Fruit fly (Drosophila melanogaster): ENCODE data around the gene mRpS5.

mRpS5 gene

DNA sequence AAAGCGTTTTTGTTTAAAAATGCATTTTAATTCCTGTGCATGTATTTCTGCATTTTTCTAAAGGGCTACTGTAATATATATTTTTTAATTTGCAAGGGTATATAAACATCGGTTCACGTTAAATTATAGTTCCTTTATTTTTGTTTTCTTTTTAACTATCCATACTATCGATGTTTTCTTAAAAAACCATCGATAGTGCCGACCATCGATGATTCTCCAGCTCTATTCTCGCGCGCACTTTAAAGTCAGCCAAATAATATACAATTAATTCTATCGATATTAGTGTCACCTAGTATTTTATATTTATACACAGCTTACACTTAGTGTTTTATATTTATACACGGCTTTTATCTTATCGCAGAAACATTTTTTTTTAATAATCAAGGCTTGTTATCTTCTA is 1.1 kb upstream of the mRpS5 start (continued):
- TF ChIP-seq CG4617 (GFP tag; optimal IDR thresholded peaks at IDR 0.05; ENCODE audit: borderline replicate concordance) = peak; percentile 31
- no peak for TF ChIP-seq CG4282 (GFP tag; optimal IDR thresholded peaks at IDR 0.05)
- no peak for TF ChIP-seq pum (GFP tag; optimal IDR thresholded peaks at IDR 0.05)
- peak; percentile 67; the same call in 1 of the 3 replicates for TF ChIP-seq Doc3 (GFP tag; IDR thresholded peaks at IDR 0.05; ENCODE audit: partially characterized antibody)
- TF ChIP-seq Doc2 (GFP tag; IDR thresholded peaks at IDR 0.05) = no peak
- no peak for TF ChIP-seq Taf1 (GFP tag; IDR thresholded peaks at IDR 0.05)
- TF ChIP-seq CG18764 (GFP tag; optimal IDR thresholded peaks at IDR 0.05) = no peak
- no peak for TF ChIP-seq CG15073 (GFP tag; optimal IDR thresholded peaks at IDR 0.05)
- no peak for TF ChIP-seq dysf (GFP tag; IDR thresholded peaks at IDR 0.05)
- TF ChIP-seq knrl (GFP tag; IDR thresholded peaks at IDR 0.05; ENCODE audit: partially characterized antibody) = peak; percentile 83
- TF ChIP-seq ssp (GFP tag; IDR thresholded peaks at IDR 0.05) = peak; percentile 99
- no peak for TF ChIP-seq pho (GFP tag; optimal IDR thresholded peaks at IDR 0.05)
- no peak for TF ChIP-seq ken (GFP tag; IDR thresholded peaks at IDR 0.05)
- no peak for TF ChIP-seq Spps (tag; optimal IDR thresholded peaks at IDR 0.05)
- TF ChIP-seq Scr (GFP tag; IDR thresholded peaks at IDR 0.05; ENCODE audit: partially characterized antibody) = peak; percentile 81
- TF ChIP-seq Ssrp (tag; optimal IDR thresholded peaks at IDR 0.05) = no peak
- no peak for TF ChIP-seq h (optimal IDR thresholded peaks at IDR 0.05)
- no peak for TF ChIP-seq gsb (GFP tag; IDR thresholded peaks at IDR 0.05)
- peak; percentile 30 for TF ChIP-seq sens (GFP tag)
- no peak for TF ChIP-seq ash1 (GFP tag; optimal IDR thresholded peaks at IDR 0.05)
- TF ChIP-seq CG10654 (GFP tag; optimal IDR thresholded peaks at IDR 0.05) = no peak
- no peak for TF ChIP-seq CTCF (GFP tag; optimal IDR thresholded peaks at IDR 0.05)
- no peak for TF ChIP-seq ro (GFP tag; IDR thresholded peaks at IDR 0.05)
- no peak for TF ChIP-seq Nf-YA (GFP tag; IDR thresholded peaks at IDR 0.05)
- TF ChIP-seq aop (GFP tag; IDR thresholded peaks at IDR 0.05) = no peak
- no peak for TF ChIP-seq CG8478 (optimal IDR thresholded peaks at IDR 0.05)
- TF ChIP-seq run (tag; optimal IDR thresholded peaks at IDR 0.05) = no peak
- TF ChIP-seq CG9797 (GFP tag; optimal IDR thresholded peaks at IDR 0.05) = no peak
- TF ChIP-seq zen2 (GFP tag; IDR thresholded peaks at IDR 0.05; ENCODE audit: partially characterized antibody) = no peak; the same call in 2 of the 3 replicates
- TF ChIP-seq CG4820 (GFP tag; optimal IDR thresholded peaks at IDR 0.05) = no peak
- no peak for TF ChIP-seq CG34376 (GFP tag; optimal IDR thresholded peaks at IDR 0.05)
- no peak for TF ChIP-seq Ptx1 (GFP tag; IDR thresholded peaks at IDR 0.05)
- no peak for TF ChIP-seq CG7839 (tag; optimal IDR thresholded peaks at IDR 0.05)
- no peak for TF ChIP-seq ftz-f1 (GFP tag; optimal IDR thresholded peaks at IDR 0.05)
- TF ChIP-seq kni (GFP tag; optimal IDR thresholded peaks at IDR 0.05) = no peak
- TF ChIP-seq Stat92E (GFP tag; optimal IDR thresholded peaks at IDR 0.05) = no peak
- no peak for TF ChIP-seq CG42726 (GFP tag; IDR thresholded peaks at IDR 0.05; ENCODE audit: partially characterized antibody)
- no peak for TF ChIP-seq CG4328 (GFP tag; optimal IDR thresholded peaks at IDR 0.05)
- TF ChIP-seq MESR4 (GFP tag; optimal IDR thresholded peaks at IDR 0.05) = no peak
- no peak for TF ChIP-seq Awh (GFP tag; IDR thresholded peaks at IDR 0.05)
- TF ChIP-seq zfh2 (GFP tag; optimal IDR thresholded peaks at IDR 0.05) = no peak
- TF ChIP-seq HLH4C (GFP tag; IDR thresholded peaks at IDR 0.05; ENCODE audit: partially characterized antibody) = peak; percentile 83; the same call in 2 of the 3 replicates
- no peak for TF ChIP-seq sisA (GFP tag; IDR thresholded peaks at IDR 0.05)
- peak; percentile 35 for TF ChIP-seq CG14710 (tag; optimal IDR thresholded peaks at IDR 0.05)
- TF ChIP-seq HLH54F (GFP tag; optimal IDR thresholded peaks at IDR 0.05) = no peak
- TF ChIP-seq CG2120 (GFP tag; optimal IDR thresholded peaks at IDR 0.05) = no peak
- no peak for TF ChIP-seq croc (GFP tag; conservative IDR thresholded peaks at IDR 0.05)
- TF ChIP-seq lmd (GFP tag; IDR thresholded peaks at IDR 0.05) = no peak
- no peak for TF ChIP-seq Mrtf (GFP tag; IDR thresholded peaks at IDR 0.05)
- no peak for TF ChIP-seq CG1529 (GFP tag; optimal IDR thresholded peaks at IDR 0.05)
- no peak for TF ChIP-seq Elba2 (GFP tag; optimal IDR thresholded peaks at IDR 0.05)
- no peak for TF ChIP-seq shn (GFP tag; optimal IDR thresholded peaks at IDR 0.05)
- no peak for TF ChIP-seq otp (GFP tag; IDR thresholded peaks at IDR 0.05)
- no peak for TF ChIP-seq so (GFP tag; IDR thresholded peaks at IDR 0.05)
